Fruit fly (Drosophila melanogaster): ENCODE data around the gene Plod.
A peak's percentile ranks its signal among the peaks of the same experiment; 100 is the strongest.

Gene Plod

DNA sequence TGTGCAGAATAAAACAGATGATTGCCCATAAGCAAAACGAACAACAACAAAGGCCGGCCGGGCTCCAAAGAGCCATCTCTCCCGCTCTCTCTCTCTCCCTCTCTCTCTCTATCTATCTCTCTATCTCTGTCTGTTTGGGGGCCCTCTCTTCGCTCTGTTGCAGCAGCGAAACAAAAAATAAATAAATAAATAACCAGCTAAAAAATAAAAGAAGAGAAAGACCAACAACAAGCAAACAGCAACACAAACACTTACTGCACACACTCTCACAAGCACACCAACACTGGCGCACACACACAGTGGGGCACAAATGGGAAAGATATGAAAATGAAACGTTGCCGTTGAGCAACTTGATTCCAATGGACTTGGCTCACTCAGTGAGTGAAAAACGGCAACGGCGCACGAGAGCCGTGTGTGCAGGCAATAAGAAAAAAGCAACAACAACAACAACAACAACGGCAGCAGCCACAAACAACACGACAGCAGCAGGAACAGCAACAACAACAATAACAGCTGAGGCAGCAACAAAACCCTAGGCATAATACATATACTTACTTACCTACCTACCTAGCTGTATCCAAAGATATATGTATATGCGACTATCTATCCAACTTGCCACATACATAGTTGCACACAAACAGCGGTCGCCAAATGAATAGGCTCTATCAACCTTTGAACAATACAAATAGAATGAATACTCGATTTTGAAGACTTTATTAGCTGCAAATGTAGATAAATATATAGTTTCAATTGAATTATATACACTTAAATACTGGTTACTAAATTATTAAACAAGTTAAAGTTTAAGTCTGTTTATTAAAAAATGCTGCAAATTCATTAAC is 40.5 kb upstream of the Plod start (continued):
- TF ChIP-seq Eip93F (GFP tag; optimal IDR thresholded peaks at IDR 0.05) (peak; percentile 93), CG10669 (GFP tag; optimal IDR thresholded peaks at IDR 0.05) (peak; percentile 97), CG6163 (GFP tag; IDR thresholded peaks at IDR 0.05) (peak; percentile 98), topi (GFP tag; optimal IDR thresholded peaks at IDR 0.05) (peak; percentile 86), achi (GFP tag; optimal IDR thresholded peaks at IDR 0.05) (peak; percentile 92), Met (GFP tag; optimal IDR thresholded peaks at IDR 0.05) (peak; percentile 85), CG16779 (tag; optimal IDR thresholded peaks at IDR 0.05) (peak; percentile 99), fd85E (GFP tag; optimal IDR thresholded peaks at IDR 0.05) (peak; percentile 95), OdsH (GFP tag; optimal IDR thresholded peaks at IDR 0.05) (peak; percentile 85), esn (GFP tag; optimal IDR thresholded peaks at IDR 0.05) (peak; percentile 79), vri (GFP tag; optimal IDR thresholded peaks at IDR 0.05) (peak; percentile 95), CG6808 (GFP tag; optimal IDR thresholded peaks at IDR 0.05) (peak; percentile 99), Eip75B (GFP tag; optimal IDR thresholded peaks at IDR 0.05) (peak; percentile 93), CG1621 (tag; optimal IDR thresholded peaks at IDR 0.05) (peak; percentile 98), CG8119 (GFP tag; IDR thresholded peaks at IDR 0.05) (peak; percentile 99), CG34406 (GFP tag; optimal IDR thresholded peaks at IDR 0.05) (peak; percentile 91), CG4318 (GFP tag; optimal IDR thresholded peaks at IDR 0.05) (peak; percentile 29), net (GFP tag; optimal IDR thresholded peaks at IDR 0.05) (peak; percentile 98), CG11902 (GFP tag; optimal IDR thresholded peaks at IDR 0.05) (no peak), CG7368 (GFP tag; optimal IDR thresholded peaks at IDR 0.05) (peak; percentile 92), CG15336 (GFP tag; IDR thresholded peaks at IDR 0.05) (peak; percentile 98), Sox102F (GFP tag; optimal IDR thresholded peaks at IDR 0.05) (peak; percentile 94), Smox (GFP tag; optimal IDR thresholded peaks at IDR 0.05) (peak; percentile 78), acj6 (GFP tag; optimal IDR thresholded peaks at IDR 0.05) (peak; percentile 73), salr (GFP tag; optimal IDR thresholded peaks at IDR 0.05) (peak; percentile 94 to 97), spab (GFP tag; optimal IDR thresholded peaks at IDR 0.05) (peak; percentile 99), Ets21C (GFP tag; optimal IDR thresholded peaks at IDR 0.05) (peak; percentile 46), dsx (GFP tag; optimal IDR thresholded peaks at IDR 0.05; ENCODE audit: poor library complexity, severe bottlenecking) (peak; percentile 98), CG11762 (GFP tag; optimal IDR thresholded peaks at IDR 0.05; ENCODE audit: insufficient read depth) (peak; percentile 82), CG3032 (tag; optimal IDR thresholded peaks at IDR 0.05) (peak; percentile 94), CG6854 (GFP tag; optimal IDR thresholded peaks at IDR 0.05) (peak; percentile 99), CG8632 (GFP tag; optimal IDR thresholded peaks at IDR 0.05) (peak; percentile 93), CG8319 (GFP tag; optimal IDR thresholded peaks at IDR 0.05) (peak; percentile 70), fd59A (GFP tag; optimal IDR thresholded peaks at IDR 0.05) (peak; percentile 91), Hr38 (GFP tag; optimal IDR thresholded peaks at IDR 0.05) (peak; percentile 38), CG9139 (GFP tag; optimal IDR thresholded peaks at IDR 0.05) (peak; percentile 100), eg (GFP tag; IDR thresholded peaks at IDR 0.05) (peak; percentile 99), Ets96B (tag; optimal IDR thresholded peaks at IDR 0.05) (peak; percentile 98), Hr39 (GFP tag; optimal IDR thresholded peaks at IDR 0.05) (peak; percentile 40), lz (GFP tag; optimal IDR thresholded peaks at IDR 0.05) (peak; percentile 58), Hr4 (GFP tag; optimal IDR thresholded peaks at IDR 0.05) (peak; percentile 85)
